Worm (Caenorhabditis elegans) whole organism, midembryonic: ENCODE data around the gene nac-3.

Experiments
- T22C8.4 ChIP-seq: fragments of 200-800 bp; sonication (Bioruptor generic); IDR thresholded peaks from 2 replicates; pipeline ENCODE4 v1.3.6; 2022; ENCODE audit warnings: missing genetic modification characterization, missing compliant biosample characterization
- cog-1 ChIP-seq: sonication (generic microtip); optimal IDR thresholded peaks from 2 replicates; lab custom pipeline; 2016; ENCODE audit warnings: missing genetic modification characterization, missing compliant biosample characterization
- flt-1 ChIP-seq: fragments of 200-800 bp; sonication (Bioruptor generic); IDR thresholded peaks from 2 replicates; pipeline ENCODE4 v1.3.6; 2022; ENCODE audit warnings: missing genetic modification characterization, missing compliant biosample characterization
- klf-2 ChIP-seq: fragments of 200-800 bp; sonication (Bioruptor generic); conservative IDR thresholded peaks from 2 replicates; pipeline ENCODE4 v1.3.6; 2022; ENCODE audit warnings: missing genetic modification reagents, missing genetic modification characterization, missing compliant biosample characterization
- med-1 ChIP-seq: sonication (generic microtip); optimal IDR thresholded peaks from 2 replicates; lab custom pipeline; 2017; ENCODE audit warnings: missing genetic modification characterization, mild to moderate bottlenecking, missing compliant biosample characterization, antibody characterized with exemption, missing genetic modification reagents; ENCODE audit not compliant: insufficient read depth
- ref-1 ChIP-seq: fragments of 200-800 bp; sonication (Bioruptor generic); conservative IDR thresholded peaks from 2 replicates; pipeline ENCODE4 v1.3.6; 2022; ENCODE audit warnings: missing genetic modification reagents, missing genetic modification characterization, missing compliant biosample characterization
- tab-1 ChIP-seq: fragments of 200-800 bp; sonication (Bioruptor generic); IDR thresholded peaks from 2 replicates; pipeline ENCODE4 v1.3.6; 2022; ENCODE audit warnings: missing genetic modification characterization, missing compliant biosample characterization
- ztf-23 ChIP-seq: fragments of 200-800 bp; sonication (Bioruptor generic); IDR thresholded peaks from 2 replicates; pipeline ENCODE4 v1.3.6; 2022; ENCODE audit warnings: missing genetic modification reagents, missing genetic modification characterization, missing compliant biosample characterization
- ztf-29 ChIP-seq: fragments of 200-800 bp; sonication (Bioruptor generic); IDR thresholded peaks from 2 replicates; pipeline ENCODE4 v1.3.6; 2022; ENCODE audit warnings: missing genetic modification reagents, missing genetic modification characterization, missing compliant biosample characterization

DNA sequence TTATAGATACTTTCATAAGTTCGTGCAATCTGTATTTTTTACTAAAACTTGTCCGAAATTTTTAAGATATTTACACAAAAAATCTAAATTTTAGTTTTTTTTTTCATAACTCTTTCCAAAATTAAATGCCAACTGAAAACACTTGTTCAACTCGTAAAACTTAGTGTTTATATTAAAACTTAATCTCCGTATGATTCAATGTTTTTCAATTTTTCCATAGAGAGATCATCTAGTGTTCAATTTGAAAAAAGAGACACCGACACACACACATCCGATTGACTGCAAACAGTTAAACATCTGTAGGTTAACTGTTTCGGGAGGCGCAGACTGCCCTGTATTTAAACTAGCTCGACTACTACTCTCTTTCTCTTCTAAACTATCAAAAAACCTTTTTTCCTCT, 43.6 kb upstream of the nac-3 start, which contains the start of gene T16H12.9:
- TF ChIP-seq T22C8.4 (GFP tag; lab: Robert Waterston, UW) (no peak), med-1 (GFP tag; lab: Kevin White, UChicago) (no peak), ztf-23 (GFP tag; lab: Robert Waterston, UW) (no peak), flt-1 (GFP tag; lab: Robert Waterston, UW) (no peak), tab-1 (GFP tag; lab: Robert Waterston, UW) (no peak), ztf-29 (no peak), cog-1 (tag; lab: Kevin White, UChicago) (no peak), ref-1 (no peak), klf-2 (no peak)
